Worm (Caenorhabditis elegans) whole organism, early embryonic: ENCODE measurements around the gene C55A1.4.
"Not testable (repeated sequence)": the region's sequence is repeated elsewhere in the genome, so short reads cannot be mapped to it uniquely, and the experiment has no call there.

Experiments
- B0310.2 ChIP-seq: sonication (generic microtip); optimal IDR thresholded peaks from 2 replicates; lab custom pipeline; 2016; ENCODE audit warnings: mild to moderate bottlenecking, missing genetic modification characterization, missing compliant biosample characterization
- F13C5.2 ChIP-seq: sonication (generic microtip); optimal IDR thresholded peaks from 2 replicates; lab custom pipeline; 2017; ENCODE audit warnings: mild to moderate bottlenecking, missing genetic modification characterization, inconsistent platforms, missing compliant biosample characterization
- aly-1 ChIP-seq: sonication (generic microtip); optimal IDR thresholded peaks from 2 replicates; lab custom pipeline; 2016; ENCODE audit warnings: missing genetic modification characterization, missing compliant biosample characterization
- ama-1 ChIP-seq: fragments of 150-350 bp; optimal IDR thresholded peaks from 2 replicates; lab custom pipeline; 2014
- ceh-13 ChIP-seq: fragments of 200-800 bp; sonication (Bioruptor generic); optimal IDR thresholded peaks from 2 replicates; lab custom pipeline; 2018; ENCODE audit warnings: mild to moderate bottlenecking, missing genetic modification characterization, missing compliant biosample characterization
- ceh-36 ChIP-seq: sonication (generic microtip); optimal IDR thresholded peaks from 2 replicates; lab custom pipeline; 2016; ENCODE audit warnings: missing genetic modification characterization, inconsistent platforms, missing compliant biosample characterization
- ets-7 ChIP-seq: sonication (generic microtip); optimal IDR thresholded peaks from 2 replicates; lab custom pipeline; 2016; ENCODE audit warnings: missing genotype, missing genetic modification characterization, missing compliant biosample characterization
- flt-1 ChIP-seq: fragments of 200-800 bp; sonication (Bioruptor generic); IDR thresholded peaks from 2 replicates; pipeline ENCODE4 v1.3.6; 2022; ENCODE audit warnings: missing genetic modification characterization, missing compliant biosample characterization
- hmbx-1 ChIP-seq: sonication (generic microtip); optimal IDR thresholded peaks from 2 replicates; lab custom pipeline; 2016; ENCODE audit warnings: mild to moderate bottlenecking, missing genetic modification characterization, missing compliant biosample characterization
- hmg-4 ChIP-seq: fragments of 200-800 bp; sonication (Bioruptor generic); optimal IDR thresholded peaks from 2 replicates; lab custom pipeline; 2018; ENCODE audit warnings: mild to moderate bottlenecking, missing genetic modification characterization, missing compliant biosample characterization
- hnd-1 ChIP-seq: sonication (generic microtip); optimal IDR thresholded peaks from 2 replicates; lab custom pipeline; 2016; ENCODE audit warnings: missing genetic modification characterization, missing compliant biosample characterization
- pes-1 ChIP-seq: fragments of 200-800 bp; sonication (Bioruptor generic); IDR thresholded peaks from 2 replicates; pipeline ENCODE4 v1.3.6; 2022; ENCODE audit warnings: missing genetic modification reagents, missing genetic modification characterization, missing compliant biosample characterization
- scrt-1 ChIP-seq: fragments of 200-800 bp; sonication (Bioruptor generic); IDR thresholded peaks from 2 replicates; pipeline ENCODE4 v1.3.6; 2022; ENCODE audit warnings: missing genetic modification characterization, missing compliant biosample characterization
- sea-1 ChIP-seq: fragments of 200-800 bp; sonication (Bioruptor generic); conservative IDR thresholded peaks from 2 replicates; pipeline ENCODE4 v1.3.6; 2022; ENCODE audit warnings: missing genetic modification characterization, missing compliant biosample characterization
- tbx-11 ChIP-seq: fragments of 200-800 bp; sonication (Bioruptor generic); IDR thresholded peaks from 2 replicates; pipeline ENCODE4 v1.3.6; 2022; ENCODE audit warnings: missing genetic modification characterization, missing compliant biosample characterization
- tbx-37 ChIP-seq: fragments of 200-800 bp; sonication (Bioruptor generic); conservative IDR thresholded peaks from 2 replicates; pipeline ENCODE4 v1.3.6; 2022; ENCODE audit warnings: missing genetic modification reagents, missing genetic modification characterization, missing compliant biosample characterization
- tra-4 ChIP-seq: sonication (generic microtip); optimal IDR thresholded peaks from 2 replicates; lab custom pipeline; 2017; ENCODE audit warnings: missing genetic modification characterization, missing compliant biosample characterization

The C55A1.4 gene

ce11 chrV:15621518-15621917 is 21.6 kb downstream of the C55A1.4 start, which contains the start of gene C55A1.1:
TSS of gene C55A1.1 (plus strand) at chrV:15621818.
- TF ChIP-seq F13C5.2 (tag; lab: Kevin White, UChicago): no peak
- TF ChIP-seq sea-1 (GFP tag; lab: Robert Waterston, UW): no peak
- no peak for TF ChIP-seq scrt-1

ce11 chrV:15614534-15614933 is 28.6 kb downstream of the C55A1.4 start:
- TF ChIP-seq hnd-1 (tag; lab: Kevin White, UChicago) (no peak), sea-1 (GFP tag; lab: Robert Waterston, UW) (no peak), flt-1 (GFP tag; lab: Robert Waterston, UW) (no peak), tbx-11 (GFP tag; lab: Robert Waterston, UW) (no peak), ceh-13 (GFP tag; lab: Kevin White, UChicago) (no peak), scrt-1 (no peak), hmbx-1 (no peak), tra-4 (tag; lab: Kevin White, UChicago) (no peak), pes-1 (GFP tag; lab: Robert Waterston, UW) (no peak), F13C5.2 (tag; lab: Kevin White, UChicago) (no peak), B0310.2 (tag; lab: Kevin White, UChicago) (no peak), ets-7 (tag; lab: Kevin White, UChicago) (no peak), hmg-4 (no peak), tbx-37 (GFP tag; lab: Robert Waterston, UW) (no peak), ceh-36 (no peak), ama-1 (lab: Kevin White, UChicago) (no peak)

- TF ChIP-seq flt-1 (GFP tag; lab: Robert Waterston, UW): no peak
- no peak for TF ChIP-seq B0310.2 (tag; lab: Kevin White, UChicago)
- no peak for TF ChIP-seq pes-1 (GFP tag; lab: Robert Waterston, UW)
- no peak for TF ChIP-seq aly-1 (tag; lab: Kevin White, UChicago)
- no peak for TF ChIP-seq tbx-37 (GFP tag; lab: Robert Waterston, UW)
- no peak for TF ChIP-seq scrt-1
- no peak for TF ChIP-seq tbx-11 (GFP tag; lab: Robert Waterston, UW)
- no peak for TF ChIP-seq F13C5.2 (tag; lab: Kevin White, UChicago)
- TF ChIP-seq hmg-4: no peak
Measured at ce11 chrV:15612886-15613285, 30.2 kb downstream of the C55A1.4 start, which contains the start of gene str-263. TSS of gene str-263 (plus strand) at chrV:15613186.

- TF ChIP-seq ama-1 (lab: Kevin White, UChicago) (no peak), hmg-4 (peak; percentile 16), sea-1 (GFP tag; lab: Robert Waterston, UW) (0 out of 2 replicates have a peak, but pooled peaks have one; percentile 19), ceh-13 (GFP tag; lab: Kevin White, UChicago) (no peak), ceh-36 (no peak), pes-1 (GFP tag; lab: Robert Waterston, UW) (no peak), ets-7 (tag; lab: Kevin White, UChicago) (no peak), B0310.2 (tag; lab: Kevin White, UChicago) (no peak), tra-4 (tag; lab: Kevin White, UChicago) (no peak), F13C5.2 (tag; lab: Kevin White, UChicago) (peak; percentile 9), tbx-11 (GFP tag; lab: Robert Waterston, UW) (no peak), hnd-1 (tag; lab: Kevin White, UChicago) (no peak), flt-1 (GFP tag; lab: Robert Waterston, UW) (no peak), tbx-37 (GFP tag; lab: Robert Waterston, UW) (no peak)
Measured at ce11 chrV:15610350-15610940, 32.6 kb downstream of the C55A1.4 start, which contains the start of the genes fbxa-153 and str-12. TSS of gene fbxa-153 (minus strand) at chrV:15610384. TSS of gene str-12 (plus strand) at chrV:15610890.

ce11 chrV:15605045-15605444 is 38.0 kb downstream of the C55A1.4 start, which contains the start of gene fbxa-154:
TSS of gene fbxa-154 (minus strand) at chrV:15605145.
- TF ChIP-seq hmbx-1: no peak
- no peak for TF ChIP-seq hnd-1 (tag; lab: Kevin White, UChicago)
- TF ChIP-seq scrt-1: no peak
- no peak for TF ChIP-seq ama-1 (lab: Kevin White, UChicago)
- TF ChIP-seq tbx-11 (GFP tag; lab: Robert Waterston, UW): no peak
- TF ChIP-seq ceh-13 (GFP tag; lab: Kevin White, UChicago): no peak
- TF ChIP-seq hmg-4: no peak

ce11 chrV:15602253-15602652 is 40.8 kb downstream of the C55A1.4 start, which contains the start of gene fbxa-152:
TSS of gene fbxa-152 (minus strand) at chrV:15602353.
- TF ChIP-seq ceh-13 (GFP tag; lab: Kevin White, UChicago): no peak
- TF ChIP-seq hmg-4: no peak
- no peak for TF ChIP-seq F13C5.2 (tag; lab: Kevin White, UChicago)
- TF ChIP-seq tbx-37 (GFP tag; lab: Robert Waterston, UW): no peak
- TF ChIP-seq ama-1 (lab: Kevin White, UChicago): no peak
- no peak for TF ChIP-seq tbx-11 (GFP tag; lab: Robert Waterston, UW)
- TF ChIP-seq ets-7 (tag; lab: Kevin White, UChicago): no peak
- no peak for TF ChIP-seq tra-4 (tag; lab: Kevin White, UChicago)
- no peak for TF ChIP-seq ceh-36
- no peak for TF ChIP-seq scrt-1
- no peak for TF ChIP-seq B0310.2 (tag; lab: Kevin White, UChicago)
- no peak for TF ChIP-seq sea-1 (GFP tag; lab: Robert Waterston, UW)

ce11 chrV:15599762-15600161 is 43.3 kb downstream of the C55A1.4 start, which contains the start of gene B0391.14:
TSS of gene B0391.14 (minus strand) at chrV:15599862.
- not testable (repeated sequence) for TF ChIP-seq sea-1 (GFP tag; lab: Robert Waterston, UW); tbx-11 (GFP tag; lab: Robert Waterston, UW); hmbx-1
